Worm (Caenorhabditis elegans) whole organism, L2 larva: ENCODE results near the gene pals-32.

Experiments used
- ama-1 ChIP-seq: fragments of 150-350 bp; optimal IDR thresholded peaks from 2 replicates; lab custom pipeline; 2018; ENCODE audit warnings: inconsistent platforms
- skn-1 ChIP-seq: sonication (generic microtip); optimal IDR thresholded peaks from 2 replicates; lab custom pipeline; 2017; ENCODE audit warnings: missing biosample characterization, missing genetic modification characterization

- TF ChIP-seq skn-1 (tag; lab: Kevin White, UChicago) = no peak
- TF ChIP-seq ama-1 (lab: Kevin White, UChicago) = no peak
Measured at ce11 chrV:2896198-2896660, at the start of gene pals-32.
